Worm (Caenorhabditis elegans) whole organism, late embryonic: ENCODE measurements around the gene C25D7.16.

Experiments
- F13H6.1 ChIP-seq: sonication (generic microtip); optimal IDR thresholded peaks from 2 replicates; lab custom pipeline; 2016; ENCODE audit warnings: missing genetic modification characterization, missing compliant biosample characterization
- ama-1 ChIP-seq: fragments of 150-350 bp; optimal IDR thresholded peaks from 2 replicates; lab custom pipeline; 2014
- che-1 ChIP-seq: sonication (generic microtip); optimal IDR thresholded peaks from 2 replicates; lab custom pipeline; 2016; ENCODE audit warnings: mild to moderate bottlenecking, missing genetic modification characterization, missing compliant biosample characterization
- hlh-30 ChIP-seq: sonication (generic microtip); optimal IDR thresholded peaks from 2 replicates; lab custom pipeline; 2017; ENCODE audit warnings: antibody characterized with exemption, missing genetic modification characterization, missing compliant biosample characterization; ENCODE audit not compliant: insufficient read depth
- lin-11 ChIP-seq: fragments of 200-800 bp; sonication (Bioruptor generic); optimal IDR thresholded peaks from 2 replicates; lab custom pipeline; 2018; ENCODE audit warnings: mild to moderate bottlenecking, missing genetic modification characterization, missing compliant biosample characterization
- nfya-1 ChIP-seq: sonication (generic microtip); optimal IDR thresholded peaks from 2 replicates; lab custom pipeline; 2017; ENCODE audit warnings: missing genetic modification characterization, mild to moderate bottlenecking, missing compliant biosample characterization, antibody characterized with exemption, moderate library complexity
- nhr-11 ChIP-seq: fragments of 150-350 bp; optimal IDR thresholded peaks from 2 replicates; lab custom pipeline; 2014; ENCODE audit warnings: missing biosample characterization, missing genetic modification characterization
- pha-4 ChIP-seq: fragments of 150-350 bp; optimal IDR thresholded peaks from 2 replicates; lab custom pipeline; 2018; ENCODE audit warnings: missing biosample characterization, missing genetic modification reagents, missing genetic modification characterization
- pqm-1 ChIP-seq: sonication (generic microtip); optimal IDR thresholded peaks from 2 replicates; lab custom pipeline; 2016; ENCODE audit warnings: missing genetic modification characterization, missing compliant biosample characterization
- ttx-3 ChIP-seq: sonication (generic microtip); optimal IDR thresholded peaks from 2 replicates; lab custom pipeline; 2016; ENCODE audit warnings: missing genetic modification reagents, missing genetic modification characterization, missing compliant biosample characterization

DNA sequence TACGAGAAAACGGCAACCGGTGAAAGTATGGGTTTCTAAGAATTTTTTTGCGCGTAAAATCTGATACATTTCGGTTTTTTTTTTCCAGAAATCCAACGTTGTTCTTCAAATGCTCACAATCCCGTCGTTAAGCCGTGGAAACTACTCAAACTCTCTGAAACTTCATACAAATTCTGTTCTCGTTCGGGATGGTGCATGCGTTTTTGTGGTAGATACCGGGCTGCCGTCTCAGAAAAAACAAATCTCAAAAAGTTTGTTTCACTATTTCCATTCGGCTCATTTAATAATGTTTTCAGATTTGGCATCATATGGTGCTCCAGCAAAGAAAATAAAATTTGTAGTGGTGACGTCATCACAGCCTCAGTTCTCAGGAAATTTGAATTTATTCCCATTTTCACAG lies 1.2 kb upstream of the C25D7.16 start:
- no peak for TF ChIP-seq lin-11
- TF ChIP-seq pqm-1 (tag; lab: Kevin White, UChicago), result no peak
- TF ChIP-seq F13H6.1 (tag; lab: Kevin White, UChicago), result no peak
- no peak for TF ChIP-seq nhr-11 (tag; lab: Kevin White, UChicago)
- TF ChIP-seq ttx-3, result no peak
- TF ChIP-seq nfya-1 (tag; lab: Kevin White, UChicago), result no peak
- TF ChIP-seq pha-4 (tag; lab: Kevin White, UChicago), result no peak
- no peak for TF ChIP-seq ama-1
- TF ChIP-seq hlh-30 (tag; lab: Kevin White, UChicago), result no peak
- TF ChIP-seq che-1 (tag; lab: Kevin White, UChicago), result no peak
